Fruit fly (Drosophila melanogaster): Measurements from ENCODE around the gene Ir20a.

- TF ChIP-seq Hr39 (GFP tag; optimal IDR thresholded peaks at IDR 0.05): no peak
- no peak for TF ChIP-seq Hr38 (GFP tag; optimal IDR thresholded peaks at IDR 0.05)
- TF ChIP-seq Sox14 (GFP tag; optimal IDR thresholded peaks at IDR 0.05): no peak
- no peak for TF ChIP-seq Lpt (GFP tag; optimal IDR thresholded peaks at IDR 0.05)
- no peak for TF ChIP-seq svp (GFP tag)
- no peak for TF ChIP-seq CG6808 (GFP tag; optimal IDR thresholded peaks at IDR 0.05)
- TF ChIP-seq ss (GFP tag; optimal IDR thresholded peaks at IDR 0.05): no peak
- no peak for TF ChIP-seq CG7368 (GFP tag; optimal IDR thresholded peaks at IDR 0.05)
- no peak for TF ChIP-seq CG10631 (GFP tag; optimal IDR thresholded peaks at IDR 0.05)
Observed at dm6 chrX:21507485-21507884, 28.7 kb upstream of the Ir20a start.
